Fruit fly (Drosophila melanogaster) whole organism, embryonic: ENCODE measurements around the gene SIFaR.
A peak's percentile ranks its signal among the peaks of the same experiment; 100 is the strongest.

ENCODE experiments used
- Ada2b ChIP-seq: fragments of 200-800 bp; sonication (Bioruptor generic); IDR thresholded peaks from 2 replicates; pipeline ENCODE4 v1.3.6; 2022; ENCODE audit warnings: missing biosample characterization, missing genetic modification characterization
- Antp ChIP-seq: fragments of 200-800 bp; sonication (Bioruptor generic); optimal IDR thresholded peaks from 3 replicates; lab custom pipeline; 2016; ENCODE audit warnings: missing biosample characterization, missing genetic modification characterization
- Blimp-1 ChIP-seq: fragments of 200-800 bp; sonication (Bioruptor generic); optimal IDR thresholded peaks from 3 replicates; lab custom pipeline; 2018; ENCODE audit warnings: missing biosample characterization, missing genetic modification characterization, mild to moderate bottlenecking, moderate library complexity, missing genetic modification reagents
- CG10274 ChIP-seq: fragments of 200-800 bp; sonication (Bioruptor generic); optimal IDR thresholded peaks from 3 replicates; lab custom pipeline; 2017; ENCODE audit warnings: missing biosample characterization, mild to moderate bottlenecking, missing genetic modification characterization
- CG10366 ChIP-seq: fragments of 200-800 bp; sonication (Bioruptor generic); IDR thresholded peaks from 2 replicates; pipeline ENCODE4 v1.3.6; 2022; ENCODE audit warnings: missing biosample characterization, missing genetic modification characterization
- CG10543 ChIP-seq: fragments of 200-800 bp; sonication (Bioruptor generic); optimal IDR thresholded peaks from 3 replicates; lab custom pipeline; 2017; ENCODE audit warnings: missing biosample characterization, mild to moderate bottlenecking, missing genetic modification characterization, moderate library complexity
- CG10654 ChIP-seq: fragments of 200-800 bp; sonication (Bioruptor generic); optimal IDR thresholded peaks from 2 replicates; lab custom pipeline; 2016; ENCODE audit warnings: missing biosample characterization, missing genetic modification characterization
- CG11696 ChIP-seq: fragments of 200-800 bp; sonication (Bioruptor generic); IDR thresholded peaks from 2 replicates; pipeline ENCODE4 v1.3.6; 2022; ENCODE audit warnings: missing biosample characterization, missing genetic modification characterization
- CG13624 ChIP-seq: fragments of 200-800 bp; sonication (Bioruptor generic); optimal IDR thresholded peaks from 2 replicates; lab custom pipeline; 2016; ENCODE audit warnings: missing biosample characterization, missing genetic modification characterization
- CG13894 ChIP-seq: fragments of 200-800 bp; sonication (Bioruptor generic); optimal IDR thresholded peaks from 3 replicates; lab custom pipeline; 2018; ENCODE audit warnings: missing biosample characterization, mild to moderate bottlenecking, missing genetic modification characterization, moderate library complexity
- CG14860 ChIP-seq: fragments of 200-800 bp; sonication (Bioruptor generic); IDR thresholded peaks from 3 replicates; pipeline ENCODE4 v1.3.6; 2022; ENCODE audit warnings: missing biosample characterization, missing genetic modification characterization; ENCODE audit not compliant: partially characterized antibody
- CG15514 ChIP-seq: fragments of 200-800 bp; sonication (Bioruptor generic); optimal IDR thresholded peaks from 3 replicates; lab custom pipeline; 2017; ENCODE audit warnings: missing biosample characterization, missing genetic modification characterization, mild to moderate bottlenecking, moderate library complexity, missing genetic modification reagents
- CG1603 ChIP-seq: fragments of 200-800 bp; sonication (Bioruptor generic); optimal IDR thresholded peaks from 2 replicates; lab custom pipeline; 2019; ENCODE audit warnings: missing biosample characterization, mild to moderate bottlenecking, missing genetic modification characterization, moderate library complexity
- CG16813 ChIP-seq: fragments of 200-800 bp; sonication (Bioruptor generic); IDR thresholded peaks from 3 replicates; pipeline ENCODE4 v1.3.6; 2022; ENCODE audit warnings: missing biosample characterization, missing genetic modification characterization; ENCODE audit not compliant: partially characterized antibody
- CG6654 ChIP-seq: fragments of 200-800 bp; sonication (Bioruptor generic); optimal IDR thresholded peaks from 2 replicates; lab custom pipeline; 2017; ENCODE audit warnings: missing biosample characterization, mild to moderate bottlenecking, missing genetic modification characterization
- CG6689 ChIP-seq: fragments of 200-800 bp; sonication (Bioruptor generic); IDR thresholded peaks from 2 replicates; pipeline ENCODE4 v1.3.6; 2022; ENCODE audit warnings: missing biosample characterization, missing genetic modification characterization
- CG6791 ChIP-seq: fragments of 200-800 bp; sonication (Bioruptor generic); IDR thresholded peaks from 3 replicates; pipeline ENCODE4 v1.3.6; 2022; ENCODE audit warnings: missing biosample characterization, missing genetic modification characterization; ENCODE audit not compliant: partially characterized antibody
- CG7372 ChIP-seq: fragments of 200-800 bp; sonication (Bioruptor generic); IDR thresholded peaks from 2 replicates; pipeline ENCODE4 v1.3.6; 2022; ENCODE audit warnings: missing biosample characterization, missing genetic modification characterization
- CG7786 ChIP-seq: fragments of 200-800 bp; sonication (Bioruptor generic); optimal IDR thresholded peaks from 2 replicates; lab custom pipeline; 2016; ENCODE audit warnings: missing biosample characterization, missing genetic modification characterization
- D19A ChIP-seq: fragments of 200-800 bp; optimal IDR thresholded peaks from 3 replicates; lab custom pipeline; 2019; ENCODE audit warnings: missing biosample characterization, mild to moderate bottlenecking, missing genetic modification characterization, moderate library complexity
- E2f2 ChIP-seq: fragments of 200-800 bp; sonication (Bioruptor generic); IDR thresholded peaks from 2 replicates; pipeline ENCODE4 v1.3.6; 2022; ENCODE audit warnings: missing biosample characterization, missing genetic modification characterization
- Fer2 ChIP-seq: fragments of 200-800 bp; sonication (Bioruptor generic); optimal IDR thresholded peaks from 2 replicates; lab custom pipeline; 2018; ENCODE audit warnings: missing biosample characterization, mild to moderate bottlenecking, missing genetic modification characterization, moderate library complexity
- MBD-R2 ChIP-seq: fragments of 200-800 bp; sonication (Bioruptor generic); IDR thresholded peaks from 2 replicates; pipeline ENCODE4 v1.3.6; 2022; ENCODE audit warnings: missing biosample characterization, missing genetic modification characterization
- Sin3A ChIP-seq: fragments of >200 bp; optimal IDR thresholded peaks from 2 replicates; lab custom pipeline; 2018
- Six4 ChIP-seq: fragments of 200-800 bp; sonication (Bioruptor generic); optimal IDR thresholded peaks from 2 replicates; lab custom pipeline; 2016; ENCODE audit warnings: missing biosample characterization, missing genetic modification characterization
- Sox102F ChIP-seq: fragments of 200-800 bp; sonication (Bioruptor generic); optimal IDR thresholded peaks from 2 replicates; lab custom pipeline; 2018; ENCODE audit warnings: missing biosample characterization, mild to moderate bottlenecking, missing genetic modification characterization, moderate library complexity
- Xrp1 ChIP-seq: fragments of 200-800 bp; sonication (Bioruptor generic); IDR thresholded peaks from 2 replicates; pipeline ENCODE4 v1.3.6; 2022; ENCODE audit warnings: missing biosample characterization, missing genetic modification characterization
- ac ChIP-seq: fragments of 200-800 bp; sonication (Bioruptor generic); optimal IDR thresholded peaks from 3 replicates; lab custom pipeline; 2017; ENCODE audit warnings: missing biosample characterization, mild to moderate bottlenecking, missing genetic modification characterization
- al ChIP-seq: fragments of 200-800 bp; sonication (Bioruptor generic); IDR thresholded peaks from 2 replicates; pipeline ENCODE4 v1.3.6; 2022; ENCODE audit warnings: missing biosample characterization, missing genetic modification characterization
- crp ChIP-seq, 2 experiments: fragments of 200-800 bp; sonication (Bioruptor generic); optimal IDR thresholded peaks; 2 replicates in 1 of 2; 3 replicates in 1 of 2; lab custom pipeline; 2017; ENCODE audit warnings: missing biosample characterization in 2 of 2, missing genetic modification characterization in 2 of 2, mild to moderate bottlenecking in 1 of 2, moderate library complexity in 1 of 2
- cwo ChIP-seq: fragments of 200-800 bp; sonication (Bioruptor generic); optimal IDR thresholded peaks from 3 replicates; lab custom pipeline; 2017; ENCODE audit warnings: missing biosample characterization, missing genetic modification characterization, mild to moderate bottlenecking, moderate library complexity, missing genetic modification reagents
- dmrt99B ChIP-seq: fragments of 200-800 bp; sonication (Bioruptor generic); optimal IDR thresholded peaks from 2 replicates; lab custom pipeline; 2018; ENCODE audit warnings: missing biosample characterization, mild to moderate bottlenecking, missing genetic modification characterization, moderate library complexity
- ems ChIP-seq: fragments of 200-800 bp; sonication (Bioruptor generic); optimal IDR thresholded peaks from 3 replicates; lab custom pipeline; 2016; ENCODE audit warnings: missing biosample characterization, missing genetic modification characterization
- esg ChIP-seq: fragments of 200-800 bp; sonication (Bioruptor generic); conservative IDR thresholded peaks from 2 replicates; pipeline ENCODE4 v1.3.6; 2022; ENCODE audit warnings: missing biosample characterization, missing genetic modification characterization
- ftz-f1 ChIP-seq: fragments of 200-800 bp; sonication (Bioruptor generic); optimal IDR thresholded peaks from 2 replicates; lab custom pipeline; 2016; ENCODE audit warnings: missing biosample characterization, missing genetic modification characterization
- grau ChIP-seq: fragments of 200-800 bp; optimal IDR thresholded peaks from 3 replicates; lab custom pipeline; 2019; ENCODE audit warnings: missing biosample characterization, mild to moderate bottlenecking, missing genetic modification characterization, moderate library complexity
- hkb ChIP-seq, 2 experiments: fragments of 200-800 bp in 1 of 2; fragments of >200 bp in 1 of 2; sonication (Bioruptor generic) in 1 of 2; IDR thresholded peaks in 1 of 2; optimal IDR thresholded peaks in 1 of 2; 2 replicates each; pipeline versions ENCODE4 v1.3.6 to Lab custom; 2017 to 2022; ENCODE audit warnings: missing biosample characterization in 1 of 2, missing genetic modification characterization in 1 of 2
- kah ChIP-seq: fragments of 200-800 bp; sonication (Bioruptor generic); optimal IDR thresholded peaks from 2 replicates; lab custom pipeline; 2018; ENCODE audit warnings: missing biosample characterization, mild to moderate bottlenecking, missing genetic modification characterization
- ken ChIP-seq: fragments of 200-800 bp; sonication (Bioruptor generic); IDR thresholded peaks from 3 replicates; pipeline ENCODE4 v1.3.6; 2022; ENCODE audit warnings: missing biosample characterization, missing genetic modification characterization
- knrl ChIP-seq: fragments of 200-800 bp; sonication (Bioruptor generic); IDR thresholded peaks from 3 replicates; pipeline ENCODE4 v1.3.6; 2022; ENCODE audit warnings: missing biosample characterization, missing genetic modification characterization; ENCODE audit not compliant: partially characterized antibody
- lola ChIP-seq, 3 experiments: fragments of >200 bp in 2 of 3; fragments of 200-800 bp in 1 of 3; sonication (Bioruptor generic) in 1 of 3; optimal IDR thresholded peaks; 2 replicates each; lab custom pipeline; 2017 to 2019; ENCODE audit warnings: missing biosample characterization in 3 of 3, missing genetic modification characterization in 3 of 3, mild to moderate bottlenecking in 1 of 3, moderate library complexity in 1 of 3
- otp ChIP-seq: fragments of 200-800 bp; sonication (Bioruptor generic); IDR thresholded peaks from 3 replicates; pipeline ENCODE4, ENCODE4 v1.3.6; 2022; ENCODE audit warnings: missing biosample characterization, missing genetic modification characterization
- phol ChIP-seq: fragments of 200-800 bp; sonication (Bioruptor generic); optimal IDR thresholded peaks from 3 replicates; lab custom pipeline; 2018; ENCODE audit warnings: missing biosample characterization, mild to moderate bottlenecking, missing genetic modification characterization, moderate library complexity
- sd ChIP-seq: fragments of 200-800 bp; sonication (Bioruptor generic); optimal IDR thresholded peaks from 3 replicates; lab custom pipeline; 2018; ENCODE audit warnings: missing biosample characterization, mild to moderate bottlenecking, missing genetic modification characterization, moderate library complexity
- sima ChIP-seq: fragments of 200-800 bp; sonication (Bioruptor generic); optimal IDR thresholded peaks from 2 replicates; lab custom pipeline; 2016; ENCODE audit warnings: missing biosample characterization, missing genetic modification characterization
- sna ChIP-seq: fragments of 200-800 bp; sonication (Bioruptor generic); IDR thresholded peaks from 2 replicates; pipeline ENCODE4 v1.3.6; 2022; ENCODE audit warnings: missing biosample characterization, missing genetic modification characterization; ENCODE audit not compliant: partially characterized antibody
- stc ChIP-seq: fragments of 200-800 bp; sonication (Bioruptor generic); IDR thresholded peaks from 2 replicates; pipeline ENCODE4 v1.3.6; 2022; ENCODE audit warnings: missing biosample characterization, missing genetic modification characterization
- vnd ChIP-seq: fragments of 200-800 bp; sonication (Bioruptor generic); IDR thresholded peaks from 3 replicates; pipeline ENCODE4 v1.3.6; 2022; ENCODE audit warnings: missing biosample characterization, missing genetic modification characterization; ENCODE audit not compliant: partially characterized antibody
- zf30C ChIP-seq: fragments of 200-800 bp; sonication (Bioruptor generic); optimal IDR thresholded peaks from 3 replicates; lab custom pipeline; 2018; ENCODE audit warnings: missing biosample characterization, mild to moderate bottlenecking, missing genetic modification characterization

Gene SIFaR

dm6 chr3R:21339006-21339420, 45.2 kb upstream of the SIFaR start (continued):
- TF ChIP-seq D19A (tag; lab: Kevin White, UChicago), result no peak
- TF ChIP-seq CG6689 (GFP tag; lab: Robert Waterston, UW), result peak; percentile 60; the same call in 1 of the 2 replicates
- TF ChIP-seq MBD-R2, result no peak
- peak; percentile 82 for TF ChIP-seq dmrt99B (tag; lab: Kevin White, UChicago)
- TF ChIP-seq Sin3A (lab: Kevin White, UChicago), result no peak
- no peak for TF ChIP-seq esg
- TF ChIP-seq sd (tag; lab: Kevin White, UChicago), result no peak
- TF ChIP-seq CG7786 (GFP tag; lab: Kevin White, UChicago), result no peak
- TF ChIP-seq vnd (GFP tag; lab: Robert Waterston, UW), result no peak
- TF ChIP-seq sima (GFP tag; lab: Kevin White, UChicago), result no peak
- 0 out of 2 replicates have a peak, but pooled peaks have one; percentile 28 for TF ChIP-seq stc
- TF ChIP-seq ems (GFP tag; lab: Kevin White, UChicago), result no peak
- no peak for TF ChIP-seq CG16813 (GFP tag; lab: Robert Waterston, UW)
- peak; percentile 27 for TF ChIP-seq CG10654 (GFP tag; lab: Kevin White, UChicago)
- TF ChIP-seq Fer2, result no peak
- TF ChIP-seq CG10274 (GFP tag; lab: Kevin White, UChicago), result no peak
- TF ChIP-seq ken (GFP tag; lab: Robert Waterston, UW), result no peak
- no peak for TF ChIP-seq sna (GFP tag; lab: Robert Waterston, UW)
- TF ChIP-seq otp (GFP tag; lab: Robert Waterston, UW), result no peak
- peak; percentile 5 for TF ChIP-seq Six4 (GFP tag; lab: Kevin White, UChicago)
- no peak for TF ChIP-seq CG1603 (tag; lab: Kevin White, UChicago)
- TF ChIP-seq CG15514 (GFP tag; lab: Kevin White, UChicago), result no peak
- TF ChIP-seq CG10366, result peak; percentile 11; the same call in 1 of the 2 replicates
- TF ChIP-seq CG14860 (GFP tag; lab: Robert Waterston, UW), result no peak
- no peak for TF ChIP-seq ac
- no peak for TF ChIP-seq CG6791
- TF ChIP-seq ftz-f1 (GFP tag; lab: Kevin White, UChicago), result no peak
- TF ChIP-seq Ada2b (GFP tag; lab: Robert Waterston, UW), result 0 out of 2 replicates have a peak, but pooled peaks have one; percentile 5
- peak; percentile 74 for TF ChIP-seq grau (tag; lab: Kevin White, UChicago)
- TF ChIP-seq CG10543, result no peak
- TF ChIP-seq cwo (GFP tag; lab: Kevin White, UChicago), result peak; percentile 47
- TF ChIP-seq al (GFP tag; lab: Robert Waterston, UW), result no peak
- TF ChIP-seq CG13624 (GFP tag; lab: Kevin White, UChicago), result peak; percentile 12
- peak; percentile 59; the same call in 1 of the 2 replicates for TF ChIP-seq Xrp1 (GFP tag; lab: Robert Waterston, UW)
- no peak for TF ChIP-seq CG11696 (GFP tag; lab: Robert Waterston, UW)
- TF ChIP-seq knrl (GFP tag; lab: Robert Waterston, UW), result no peak
- TF ChIP-seq Sox102F (GFP tag; lab: Kevin White, UChicago), result peak; percentile 66
- TF ChIP-seq crp (GFP tag; optimal IDR thresholded peaks at IDR 0.05; lab: Kevin White, UChicago), result no peak
- peak; percentile 68 for TF ChIP-seq phol (tag; lab: Kevin White, UChicago)
- TF ChIP-seq lola (GFP tag; optimal IDR thresholded peaks at IDR 0.05; lab: Kevin White, UChicago), result peak in 1 of 3 experiments; percentile 67
- no peak for TF ChIP-seq CG7372 (GFP tag; lab: Robert Waterston, UW)
- no peak for TF ChIP-seq CG13894 (tag; lab: Kevin White, UChicago)
- no peak for TF ChIP-seq CG6654 (GFP tag; lab: Kevin White, UChicago)
- no peak for TF ChIP-seq hkb (optimal IDR thresholded peaks at IDR 0.05; lab: Kevin White, UChicago)
- TF ChIP-seq hkb (GFP tag; IDR thresholded peaks at IDR 0.05; lab: Robert Waterston, UW), result peak; percentile 55
- peak; percentile 12; the same call in 1 of the 2 replicates for TF ChIP-seq E2f2 (GFP tag; lab: Robert Waterston, UW)
- no peak for TF ChIP-seq Antp (GFP tag; lab: Kevin White, UChicago)
- no peak for TF ChIP-seq kah (GFP tag; lab: Kevin White, UChicago)
- peak; percentile 61 for TF ChIP-seq Blimp-1 (GFP tag; lab: Kevin White, UChicago)
- TF ChIP-seq zf30C (GFP tag; lab: Kevin White, UChicago), result peak; percentile 57
